Fruit fly (Drosophila melanogaster): ENCODE measurements around the gene CG15739.
A peak's percentile ranks its signal among the peaks of the same experiment; 100 is the strongest.

CG15739 gene

DNA sequence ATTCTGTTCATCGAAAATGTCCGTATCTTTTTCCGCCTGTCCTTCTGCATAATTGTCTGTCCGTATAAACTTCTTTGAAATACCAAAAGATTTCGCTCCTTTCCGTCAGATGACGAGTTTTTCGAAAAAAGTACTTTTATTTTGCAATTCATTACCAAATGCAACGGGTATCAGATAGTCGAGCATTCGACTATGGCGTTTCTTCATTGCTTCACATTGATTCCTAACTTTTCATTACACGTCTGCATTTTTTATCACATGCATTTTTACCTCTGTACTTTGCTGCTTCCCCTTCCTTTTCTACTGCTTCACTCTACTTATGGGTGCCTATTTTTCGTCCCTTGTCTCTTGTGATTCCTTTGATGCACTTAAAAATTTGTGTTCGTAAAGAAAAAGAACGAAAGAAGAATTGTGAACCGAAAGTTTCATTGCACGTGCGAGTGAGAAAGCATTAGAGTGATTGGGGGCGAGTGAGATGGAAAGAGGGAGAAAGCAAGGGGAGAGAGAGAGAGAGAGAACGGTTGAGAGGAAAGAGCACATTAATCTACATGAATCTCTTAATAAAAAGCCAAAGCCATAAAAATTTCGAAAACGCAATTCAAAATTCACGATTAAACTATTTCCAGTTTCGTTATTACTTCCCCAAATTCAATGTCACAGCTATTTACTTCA lies 44.6 kb upstream of the CG15739 start (continued):
- TF ChIP-seq tna (GFP tag; IDR thresholded peaks at IDR 0.05; ENCODE audit: partially characterized antibody) (peak; percentile 59; the same call in 1 of the 2 replicates), bbx (GFP tag; IDR thresholded peaks at IDR 0.05; ENCODE audit: partially characterized antibody) (0 out of 2 replicates have a peak, but pooled peaks have one; percentile 14), br (optimal IDR thresholded peaks at IDR 0.05) (no peak), CG1832 (GFP tag; optimal IDR thresholded peaks at IDR 0.05) (peak; percentile 81), NC2α (GFP tag; optimal IDR thresholded peaks at IDR 0.05) (no peak), CG12942 (GFP tag; optimal IDR thresholded peaks at IDR 0.05) (no peak), mld (GFP tag; IDR thresholded peaks at IDR 0.05; ENCODE audit: partially characterized antibody) (0 out of 3 replicates have a peak, but pooled peaks have one; percentile 20), CG6689 (GFP tag; IDR thresholded peaks at IDR 0.05) (no peak), Usf (GFP tag; optimal IDR thresholded peaks at IDR 0.05) (no peak), ATbp (GFP tag; optimal IDR thresholded peaks at IDR 0.05) (no peak), ap (GFP tag; IDR thresholded peaks at IDR 0.05) (no peak), ato (GFP tag; IDR thresholded peaks at IDR 0.05; ENCODE audit: partially characterized antibody) (no peak), lmd (GFP tag; IDR thresholded peaks at IDR 0.05) (no peak), sqz (GFP tag; optimal IDR thresholded peaks at IDR 0.05) (no peak), lov (optimal IDR thresholded peaks at IDR 0.05) (no peak), lov (GFP tag; IDR thresholded peaks at IDR 0.05) (no peak), vnd (GFP tag; IDR thresholded peaks at IDR 0.05; ENCODE audit: partially characterized antibody) (0 out of 3 replicates have a peak, but pooled peaks have one; percentile 27), HLH4C (GFP tag; IDR thresholded peaks at IDR 0.05; ENCODE audit: partially characterized antibody) (peak; percentile 85), tap (tag; optimal IDR thresholded peaks at IDR 0.05) (no peak), CG13123 (GFP tag; optimal IDR thresholded peaks at IDR 0.05) (no peak), bsh (GFP tag; optimal IDR thresholded peaks at IDR 0.05) (no peak), CG6791 (GFP tag; IDR thresholded peaks at IDR 0.05; ENCODE audit: partially characterized antibody) (peak; percentile 61; the same call in 1 of the 3 replicates), knrl (GFP tag; IDR thresholded peaks at IDR 0.05; ENCODE audit: partially characterized antibody) (no peak), CG1647 (GFP tag; optimal IDR thresholded peaks at IDR 0.05) (no peak), D19B (GFP tag; optimal IDR thresholded peaks at IDR 0.05) (peak; percentile 30), peb (GFP tag; IDR thresholded peaks at IDR 0.05) (no peak), Awh (GFP tag; IDR thresholded peaks at IDR 0.05) (no peak), B-H2 (GFP tag; optimal IDR thresholded peaks at IDR 0.05) (no peak), ems (GFP tag; optimal IDR thresholded peaks at IDR 0.05) (no peak), Hsf (GFP tag; optimal IDR thresholded peaks at IDR 0.05) (no peak), unc-4 (GFP tag; IDR thresholded peaks at IDR 0.05; ENCODE audit: partially characterized antibody) (no peak), CG7963 (GFP tag; IDR thresholded peaks at IDR 0.05; ENCODE audit: partially characterized antibody) (0 out of 3 replicates have a peak, but pooled peaks have one; percentile 25), CG11247 (GFP tag; IDR thresholded peaks at IDR 0.05) (no peak), nerfin-2 (GFP tag; IDR thresholded peaks at IDR 0.05; ENCODE audit: partially characterized antibody) (0 out of 2 replicates have a peak, but pooled peaks have one; percentile 46), CG16863 (GFP tag; optimal IDR thresholded peaks at IDR 0.05) (no peak), CG16813 (GFP tag; IDR thresholded peaks at IDR 0.05; ENCODE audit: partially characterized antibody) (peak; percentile 50), CG2889 (GFP tag; IDR thresholded peaks at IDR 0.05) (no peak), sna (GFP tag; IDR thresholded peaks at IDR 0.05; ENCODE audit: partially characterized antibody) (no peak), CG14860 (GFP tag; IDR thresholded peaks at IDR 0.05; ENCODE audit: partially characterized antibody) (peak; percentile 78), lilli (GFP tag; optimal IDR thresholded peaks at IDR 0.05) (no peak), CG8281 (tag; optimal IDR thresholded peaks at IDR 0.05) (no peak), wek (GFP tag; optimal IDR thresholded peaks at IDR 0.05) (no peak), CG34224 (GFP tag; IDR thresholded peaks at IDR 0.05; ENCODE audit: partially characterized antibody) (0 out of 3 replicates have a peak, but pooled peaks have one; percentile 31)

Data from whole organism, embryonic.